Fruit fly (Drosophila melanogaster): Measurements from ENCODE around the gene CG33493.

Gene CG33493

dm6 chr3L:10679711-10680154, 13.2 kb downstream of the CG33493 start (continued):
- no peak for TF ChIP-seq CG3163 (GFP tag; optimal IDR thresholded peaks at IDR 0.05)
- no peak for TF ChIP-seq Dad (GFP tag; optimal IDR thresholded peaks at IDR 0.05)
- TF ChIP-seq CG11696 (GFP tag; IDR thresholded peaks at IDR 0.05), result peak; percentile 54; the same call in 1 of the 2 replicates
- no peak for TF ChIP-seq CG1792 (GFP tag; optimal IDR thresholded peaks at IDR 0.05)
- no peak for TF ChIP-seq CG14965 (GFP tag; optimal IDR thresholded peaks at IDR 0.05; ENCODE audit: borderline replicate concordance)
- TF ChIP-seq CG3281 (GFP tag; optimal IDR thresholded peaks at IDR 0.05), result peak; percentile 53
- no peak for TF ChIP-seq lbe (GFP tag; optimal IDR thresholded peaks at IDR 0.05)
- TF ChIP-seq stwl (tag; optimal IDR thresholded peaks at IDR 0.05), result no peak
- no peak for TF ChIP-seq Sry-δ (GFP tag; optimal IDR thresholded peaks at IDR 0.05)
- peak; percentile 12 for TF ChIP-seq luna (GFP tag; optimal IDR thresholded peaks at IDR 0.05)
- no peak for TF ChIP-seq C15 (GFP tag; IDR thresholded peaks at IDR 0.05)
- TF ChIP-seq HHEX (GFP tag; optimal IDR thresholded peaks at IDR 0.05), result peak; percentile 36
- peak; percentile 8 for TF ChIP-seq CG30403 (GFP tag; optimal IDR thresholded peaks at IDR 0.05)
- TF ChIP-seq CG8478 (optimal IDR thresholded peaks at IDR 0.05), result no peak
- no peak for TF ChIP-seq CG31365 (tag; optimal IDR thresholded peaks at IDR 0.05)
- TF ChIP-seq vnd (GFP tag; IDR thresholded peaks at IDR 0.05; ENCODE audit: partially characterized antibody), result no peak
- TF ChIP-seq gcm2 (GFP tag; optimal IDR thresholded peaks at IDR 0.05), result no peak
- no peak for TF ChIP-seq CG6791 (GFP tag; IDR thresholded peaks at IDR 0.05; ENCODE audit: partially characterized antibody)
- TF ChIP-seq CG10321 (GFP tag; IDR thresholded peaks at IDR 0.05), result no peak
- no peak for TF ChIP-seq CG12299 (tag; optimal IDR thresholded peaks at IDR 0.05)
- TF ChIP-seq Doc2 (GFP tag; IDR thresholded peaks at IDR 0.05), result no peak
- TF ChIP-seq CG13624 (GFP tag; optimal IDR thresholded peaks at IDR 0.05), result no peak
- TF ChIP-seq Xrp1 (GFP tag; IDR thresholded peaks at IDR 0.05), result no peak
- no peak for TF ChIP-seq cwo (GFP tag; optimal IDR thresholded peaks at IDR 0.05)
- TF ChIP-seq gt (GFP tag; IDR thresholded peaks at IDR 0.05), result no peak
- no peak for TF ChIP-seq CG2202 (tag; optimal IDR thresholded peaks at IDR 0.05)
- no peak for TF ChIP-seq nau (GFP tag; optimal IDR thresholded peaks at IDR 0.05)
- no peak for TF ChIP-seq CG15073 (GFP tag; optimal IDR thresholded peaks at IDR 0.05)
- no peak for TF ChIP-seq CG3995 (GFP tag; optimal IDR thresholded peaks at IDR 0.05)
- TF ChIP-seq maf-S (GFP tag; optimal IDR thresholded peaks at IDR 0.05), result no peak
- TF ChIP-seq HLHmδ (GFP tag; optimal IDR thresholded peaks at IDR 0.05), result no peak
- TF ChIP-seq fd96Cb (tag; optimal IDR thresholded peaks at IDR 0.05), result no peak
- no peak for TF ChIP-seq CG1529 (GFP tag; optimal IDR thresholded peaks at IDR 0.05)
- TF ChIP-seq knrl (GFP tag; IDR thresholded peaks at IDR 0.05; ENCODE audit: partially characterized antibody), result no peak
- no peak for TF ChIP-seq HLH54F (GFP tag; optimal IDR thresholded peaks at IDR 0.05)
- no peak for TF ChIP-seq CG3838 (GFP tag; optimal IDR thresholded peaks at IDR 0.05)
- peak; percentile 40; the same call in 1 of the 3 replicates for TF ChIP-seq CG11695 (GFP tag; IDR thresholded peaks at IDR 0.05)
- no peak for TF ChIP-seq Aef1 (GFP tag; IDR thresholded peaks at IDR 0.05)
- no peak for TF ChIP-seq CG17912 (GFP tag; optimal IDR thresholded peaks at IDR 0.05)
- no peak for TF ChIP-seq gsb (GFP tag; IDR thresholded peaks at IDR 0.05)

DNA sequence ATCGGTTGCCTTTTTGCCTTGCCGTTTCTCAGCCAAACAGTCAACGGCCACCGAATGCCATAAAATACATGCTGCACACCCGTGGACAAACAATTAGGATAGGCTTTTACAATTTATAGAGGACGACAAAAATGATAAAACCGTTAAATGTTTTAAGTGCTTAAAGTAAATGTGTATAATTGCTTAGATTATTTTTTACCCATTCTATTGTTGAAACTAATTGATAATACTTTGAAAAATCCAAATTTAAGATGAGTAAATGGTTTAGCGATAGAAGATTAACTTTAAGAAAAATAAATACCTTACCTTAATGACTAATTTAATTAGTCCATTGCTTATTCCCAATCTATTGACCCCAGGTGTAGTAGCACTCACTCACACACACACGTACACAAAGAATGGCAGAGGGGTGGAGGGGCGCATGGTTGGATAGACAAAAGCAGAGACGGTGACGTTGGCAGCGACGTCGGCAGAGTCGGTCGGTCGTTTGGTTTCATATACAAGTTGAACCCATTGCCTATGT, 14.4 kb downstream of the CG33493 start:
- peak; percentile 98 for TF ChIP-seq CG8924 (tag; optimal IDR thresholded peaks at IDR 0.05)
- TF ChIP-seq kni (GFP tag; optimal IDR thresholded peaks at IDR 0.05), result peak; percentile 85
- TF ChIP-seq pfk (GFP tag; optimal IDR thresholded peaks at IDR 0.05), result peak; percentile 20
- TF ChIP-seq zen (tag; optimal IDR thresholded peaks at IDR 0.05), result peak; percentile 85
- TF ChIP-seq Max (GFP tag; optimal IDR thresholded peaks at IDR 0.05), result peak; percentile 90
- TF ChIP-seq CG16815 (GFP tag; optimal IDR thresholded peaks at IDR 0.05), result peak; percentile 92
- TF ChIP-seq dmrt99B (tag; optimal IDR thresholded peaks at IDR 0.05), result peak; percentile 99
- peak; percentile 90 for TF ChIP-seq CG4730 (GFP tag; IDR thresholded peaks at IDR 0.05)
- peak; percentile 94 for TF ChIP-seq CG32767 (GFP tag; IDR thresholded peaks at IDR 0.05)
- TF ChIP-seq CG9817 (tag; optimal IDR thresholded peaks at IDR 0.05), result peak; percentile 95
- TF ChIP-seq Gsc (GFP tag; IDR thresholded peaks at IDR 0.05), result no peak
- TF ChIP-seq eve (GFP tag; optimal IDR thresholded peaks at IDR 0.05), result peak in 1 of 2 experiments; percentile 94
- peak; percentile 81 for TF ChIP-seq CG12769 (tag; optimal IDR thresholded peaks at IDR 0.05)
- peak; percentile 88 for TF ChIP-seq toy (GFP tag; IDR thresholded peaks at IDR 0.05)

Measured in whole organism, embryonic.